Worm (Caenorhabditis elegans) whole organism, L2 larva: ENCODE results near the gene vti-1.
"Not testable (repeated sequence)": the region's sequence is repeated elsewhere in the genome, so short reads cannot be mapped to it uniquely, and the experiment has no call there.

ENCODE experiments used
- C34F6.9 ChIP-seq: fragments of 150-350 bp; optimal IDR thresholded peaks from 2 replicates; lab custom pipeline; 2014; ENCODE audit warnings: missing biosample characterization, missing genetic modification characterization
- F13H6.1 ChIP-seq: sonication (generic microtip); optimal IDR thresholded peaks from 2 replicates; lab custom pipeline; 2016; ENCODE audit warnings: missing genetic modification characterization, missing compliant biosample characterization
- R02D3.7 ChIP-seq: fragments of 150-350 bp; optimal IDR thresholded peaks from 2 replicates; lab custom pipeline; 2014; ENCODE audit warnings: missing biosample characterization, missing genetic modification characterization
- ZK546.5 ChIP-seq: sonication (generic microtip); optimal IDR thresholded peaks from 2 replicates; lab custom pipeline; 2017; ENCODE audit warnings: missing biosample characterization, missing genetic modification characterization
- alr-1 ChIP-seq: fragments of 150-350 bp; optimal IDR thresholded peaks from 2 replicates; lab custom pipeline; 2014; ENCODE audit warnings: missing biosample characterization, missing genetic modification characterization
- aly-2 ChIP-seq: fragments of 150-350 bp; optimal IDR thresholded peaks from 2 replicates; lab custom pipeline; 2014; ENCODE audit warnings: missing biosample characterization, missing genetic modification characterization
- ama-1 ChIP-seq: fragments of 150-350 bp; optimal IDR thresholded peaks from 2 replicates; lab custom pipeline; 2018; ENCODE audit warnings: inconsistent platforms
- blmp-1 ChIP-seq: sonication (generic microtip); optimal IDR thresholded peaks from 2 replicates; lab custom pipeline; 2017; ENCODE audit warnings: missing genetic modification characterization, mild to moderate bottlenecking, missing compliant biosample characterization, antibody characterized with exemption, moderate library complexity; ENCODE audit not compliant: insufficient read depth
- ceh-82 ChIP-seq: fragments of 150-350 bp; optimal IDR thresholded peaks from 2 replicates; lab custom pipeline; 2014; ENCODE audit warnings: missing biosample characterization, missing genetic modification characterization
- crh-2 ChIP-seq: sonication (generic microtip); optimal IDR thresholded peaks from 2 replicates; lab custom pipeline; 2017; ENCODE audit warnings: missing biosample characterization, missing genetic modification characterization
- dmd-4 ChIP-seq: sonication (generic microtip); optimal IDR thresholded peaks from 2 replicates; lab custom pipeline; 2017; ENCODE audit warnings: missing biosample characterization, missing genetic modification characterization
- fos-1 ChIP-seq: fragments of 150-350 bp; optimal IDR thresholded peaks from 2 replicates; lab custom pipeline; 2014; ENCODE audit warnings: missing biosample characterization, missing genetic modification characterization
- gmeb-1 ChIP-seq: fragments of 150-350 bp; optimal IDR thresholded peaks from 2 replicates; lab custom pipeline; 2014; ENCODE audit warnings: missing biosample characterization, missing genetic modification characterization
- lin-13 ChIP-seq: fragments of 150-350 bp; optimal IDR thresholded peaks from 2 replicates; lab custom pipeline; 2014; ENCODE audit warnings: missing biosample characterization, missing genetic modification reagents, missing genetic modification characterization
- lin-39 ChIP-seq: fragments of 150-350 bp; optimal IDR thresholded peaks from 2 replicates; lab custom pipeline; 2014; ENCODE audit warnings: missing biosample characterization, missing genetic modification reagents, missing genetic modification characterization
- lsy-2 ChIP-seq, 2 experiments: fragments of 150-350 bp in 1 of 2; sonication (generic microtip) in 1 of 2; optimal IDR thresholded peaks; 2 replicates each; lab custom pipeline; 2014 to 2017; ENCODE audit warnings: missing biosample characterization in 2 of 2, missing genetic modification characterization in 2 of 2
- mab-5 ChIP-seq: fragments of 150-350 bp; optimal IDR thresholded peaks from 2 replicates; lab custom pipeline; 2014; ENCODE audit warnings: missing biosample characterization, missing genetic modification characterization
- mdl-1 ChIP-seq, 2 experiments: fragments of 150-350 bp in 1 of 2; sonication (generic microtip) in 1 of 2; optimal IDR thresholded peaks; 2 replicates each; lab custom pipeline; 2017; ENCODE audit warnings: missing biosample characterization in 2 of 2, missing genetic modification characterization in 2 of 2
- nhr-10 ChIP-seq: sonication (generic microtip); optimal IDR thresholded peaks from 2 replicates; lab custom pipeline; 2017; ENCODE audit warnings: missing biosample characterization, missing genetic modification characterization
- nhr-11 ChIP-seq: fragments of 150-350 bp; optimal IDR thresholded peaks from 2 replicates; lab custom pipeline; 2014; ENCODE audit warnings: missing biosample characterization, missing genetic modification characterization
- nhr-129 ChIP-seq: fragments of 150-350 bp; optimal IDR thresholded peaks from 2 replicates; lab custom pipeline; 2014; ENCODE audit warnings: missing biosample characterization, missing genetic modification characterization
- nhr-21 ChIP-seq: fragments of 150-350 bp; optimal IDR thresholded peaks from 2 replicates; lab custom pipeline; 2014; ENCODE audit warnings: missing biosample characterization, missing genetic modification characterization
- nhr-237 ChIP-seq: fragments of 150-350 bp; optimal IDR thresholded peaks from 2 replicates; lab custom pipeline; 2014; ENCODE audit warnings: missing biosample characterization, missing genetic modification characterization
- nhr-25 ChIP-seq: fragments of 150-350 bp; sonication (generic microtip); optimal IDR thresholded peaks from 3 replicates; lab custom pipeline; 2014; ENCODE audit warnings: missing biosample characterization, missing genetic modification characterization
- nhr-6 ChIP-seq: fragments of 150-350 bp; optimal IDR thresholded peaks from 2 replicates; lab custom pipeline; 2014; ENCODE audit warnings: missing biosample characterization, missing genetic modification characterization
- sem-4 ChIP-seq: fragments of 150-350 bp; optimal IDR thresholded peaks from 2 replicates; lab custom pipeline; 2014; ENCODE audit warnings: missing biosample characterization, missing genetic modification reagents, missing genetic modification characterization
- skn-1 ChIP-seq: sonication (generic microtip); optimal IDR thresholded peaks from 2 replicates; lab custom pipeline; 2017; ENCODE audit warnings: missing biosample characterization, missing genetic modification characterization
- sma-3 ChIP-seq: sonication (generic microtip); optimal IDR thresholded peaks from 2 replicates; lab custom pipeline; 2016; ENCODE audit warnings: missing genetic modification reagents, missing genetic modification characterization, missing compliant biosample characterization
- sma-9 ChIP-seq, 2 experiments: fragments of 150-350 bp in 1 of 2; sonication (generic microtip) in 1 of 2; optimal IDR thresholded peaks; 2 replicates each; lab custom pipeline; 2014 to 2016; ENCODE audit warnings: missing genetic modification characterization in 2 of 2, mild to moderate bottlenecking in 1 of 2, missing biosample characterization in 1 of 2, missing compliant biosample characterization in 1 of 2, missing genetic modification reagents in 1 of 2, moderate library complexity in 1 of 2
- snpc-4 ChIP-seq: fragments of 150-350 bp; optimal IDR thresholded peaks from 2 replicates; lab custom pipeline; 2014; ENCODE audit warnings: missing biosample characterization, missing genetic modification characterization
- unc-55 ChIP-seq: fragments of 150-350 bp; sonication (generic microtip); optimal IDR thresholded peaks from 3 replicates; lab custom pipeline; 2014; ENCODE audit warnings: missing biosample characterization, missing genetic modification reagents, missing genetic modification characterization
- ztf-1 ChIP-seq: fragments of 200-800 bp; sonication (Bioruptor generic); conservative IDR thresholded peaks from 2 replicates; pipeline ENCODE4 v1.3.6; 2022; ENCODE audit warnings: missing genetic modification characterization, missing compliant biosample characterization
- ztf-11 ChIP-seq: sonication (generic microtip); optimal IDR thresholded peaks from 2 replicates; lab custom pipeline; 2017; ENCODE audit warnings: missing biosample characterization, missing genetic modification characterization
- ztf-4 ChIP-seq: fragments of 150-350 bp; optimal IDR thresholded peaks from 2 replicates; lab custom pipeline; 2014; ENCODE audit warnings: missing biosample characterization, missing genetic modification characterization

vti-1 gene

ce11 chrIV:14765336-14765735 lies 1.1 kb downstream of the vti-1 start, which contains the start of gene Y57G11C.5:
TSS of gene Y57G11C.5 (minus strand) at chrIV:14765436.
- TF ChIP-seq crh-2 (tag; lab: Kevin White, UChicago), result no peak
- no peak for TF ChIP-seq R02D3.7 (tag; lab: Kevin White, UChicago)
- TF ChIP-seq ZK546.5 (tag; lab: Kevin White, UChicago), result no peak
- no peak for TF ChIP-seq skn-1
- TF ChIP-seq ztf-1 (GFP tag; lab: Robert Waterston, UW), result no peak
- TF ChIP-seq lin-39, result no peak
- TF ChIP-seq ama-1 (lab: Kevin White, UChicago), result no peak
- TF ChIP-seq blmp-1 (tag; lab: Kevin White, UChicago), result no peak
- TF ChIP-seq sma-9 (GFP tag; optimal IDR thresholded peaks at IDR 0.05; lab: Kevin White, UChicago), result no peak
- no peak for TF ChIP-seq sma-9 (tag; optimal IDR thresholded peaks at IDR 0.05; lab: Kevin White, UChicago)
- TF ChIP-seq nhr-11, result no peak
- no peak for TF ChIP-seq snpc-4 (tag; lab: Kevin White, UChicago)
- TF ChIP-seq sem-4 (tag; lab: Kevin White, UChicago), result no peak
- no peak for TF ChIP-seq mab-5 (tag; lab: Kevin White, UChicago)
- no peak for TF ChIP-seq aly-2 (tag; lab: Kevin White, UChicago)
- TF ChIP-seq nhr-21 (tag; lab: Kevin White, UChicago), result no peak
- no peak for TF ChIP-seq nhr-10 (tag; lab: Kevin White, UChicago)
- no peak for TF ChIP-seq dmd-4
- TF ChIP-seq nhr-25 (tag; lab: Kevin White, UChicago), result no peak
- TF ChIP-seq lin-13, result no peak
- TF ChIP-seq sma-3 (GFP tag; lab: Kevin White, UChicago), result no peak
- TF ChIP-seq, all 48 proteins: peak for 0

- TF ChIP-seq snpc-4 (tag; lab: Kevin White, UChicago) (peak; percentile 34), aly-2 (tag; lab: Kevin White, UChicago) (no peak), sma-3 (GFP tag; lab: Kevin White, UChicago) (peak; percentile 8), lin-39 (no peak), sma-9 (GFP tag; optimal IDR thresholded peaks at IDR 0.05; lab: Kevin White, UChicago) (no peak), sma-9 (tag; optimal IDR thresholded peaks at IDR 0.05; lab: Kevin White, UChicago) (no peak)
Measured at ce11 chrIV:14764719-14765173, 1.7 kb downstream of the vti-1 start.

- TF ChIP-seq ZK546.5 (tag; lab: Kevin White, UChicago) (no peak), ama-1 (lab: Kevin White, UChicago) (peak; percentile 81), crh-2 (tag; lab: Kevin White, UChicago) (no peak), lsy-2 (tag; optimal IDR thresholded peaks at IDR 0.05; lab: Kevin White, UChicago) (peak in 1 of 2 experiments; percentile 28), unc-55 (GFP tag; lab: Kevin White, UChicago) (no peak), ceh-82 (no peak), ztf-4 (tag; lab: Kevin White, UChicago) (peak; percentile 39), nhr-10 (tag; lab: Kevin White, UChicago) (no peak), alr-1 (tag; lab: Kevin White, UChicago) (no peak), sma-3 (GFP tag; lab: Kevin White, UChicago) (no peak), fos-1 (no peak), nhr-237 (no peak), mdl-1 (tag; optimal IDR thresholded peaks at IDR 0.05; lab: Kevin White, UChicago) (no peak), ztf-11 (tag; lab: Kevin White, UChicago) (no peak), gmeb-1 (tag; lab: Kevin White, UChicago) (no peak)
Measured at ce11 chrIV:14763938-14764718, 2.3 kb downstream of the vti-1 start.

- TF ChIP-seq F13H6.1, result peak; percentile 55
- peak in 1 of 2 experiments; percentile 50 for TF ChIP-seq lsy-2 (tag; optimal IDR thresholded peaks at IDR 0.05; lab: Kevin White, UChicago)
- TF ChIP-seq unc-55 (GFP tag; lab: Kevin White, UChicago), result peak; percentile 61
- peak; percentile 27 for TF ChIP-seq sma-3 (GFP tag; lab: Kevin White, UChicago)
- peak; percentile 57 for TF ChIP-seq nhr-21 (tag; lab: Kevin White, UChicago)
- peak; percentile 82 for TF ChIP-seq C34F6.9 (tag; lab: Kevin White, UChicago)
- TF ChIP-seq nhr-129 (tag; lab: Kevin White, UChicago), result peak; percentile 86
- TF ChIP-seq mab-5 (tag; lab: Kevin White, UChicago), result peak; percentile 20
- TF ChIP-seq sma-9 (GFP tag; optimal IDR thresholded peaks at IDR 0.05; lab: Kevin White, UChicago), result peak; percentile 34
- not testable (repeated sequence) for TF ChIP-seq sma-9 (tag; optimal IDR thresholded peaks at IDR 0.05; lab: Kevin White, UChicago)
- peak; percentile 54 for TF ChIP-seq crh-2 (tag; lab: Kevin White, UChicago)
- TF ChIP-seq mdl-1 (tag; optimal IDR thresholded peaks at IDR 0.05; lab: Kevin White, UChicago), result peak; percentile 43 to 65
- TF ChIP-seq lin-13, result peak; percentile 13
- TF ChIP-seq fos-1, result peak; percentile 53
- TF ChIP-seq nhr-6, result peak; percentile 21
- peak; percentile 65 for TF ChIP-seq ama-1 (lab: Kevin White, UChicago)
- peak; percentile 15 for TF ChIP-seq blmp-1 (tag; lab: Kevin White, UChicago)
- TF ChIP-seq, all 48 proteins: peak for 16; not testable (repeated sequence) for 32
Measured at ce11 chrIV:14763348-14763747, 3.1 kb downstream of the vti-1 start.
